Worm (Caenorhabditis elegans) whole organism, young adult: Measurements from ENCODE around the gene T15B7.8.

Experiments
- B0019.2 ChIP-seq: fragments of 200-800 bp; sonication (Bioruptor generic); conservative IDR thresholded peaks from 2 replicates; pipeline ENCODE4 v1.3.6; 2022; ENCODE audit warnings: missing genetic modification reagents, missing genetic modification characterization, missing compliant biosample characterization
- F33H1.4 ChIP-seq: fragments of 200-800 bp; sonication (Bioruptor generic); IDR thresholded peaks from 2 replicates; pipeline ENCODE4 v1.3.6; 2022; ENCODE audit warnings: missing genetic modification reagents, missing genetic modification characterization, missing compliant biosample characterization
- F52B5.7 ChIP-seq: sonication (generic microtip); optimal IDR thresholded peaks from 2 replicates; lab custom pipeline; 2016; ENCODE audit warnings: mild to moderate bottlenecking, missing genetic modification characterization, missing compliant biosample characterization
- F57A8.1 ChIP-seq: fragments of 200-800 bp; sonication (Bioruptor generic); optimal IDR thresholded peaks from 2 replicates; lab custom pipeline; 2018; ENCODE audit warnings: mild to moderate bottlenecking, missing genetic modification characterization, moderate library complexity, missing compliant biosample characterization
- Y56A3A.18 ChIP-seq: fragments of 200-800 bp; sonication (Bioruptor generic); IDR thresholded peaks from 2 replicates; pipeline ENCODE4 v1.3.6; 2022; ENCODE audit warnings: missing genetic modification reagents, missing genetic modification characterization, missing compliant biosample characterization
- atf-7 ChIP-seq: sonication (generic microtip); optimal IDR thresholded peaks from 2 replicates; lab custom pipeline; 2017; ENCODE audit warnings: mild to moderate bottlenecking, missing genetic modification characterization, missing compliant biosample characterization
- ceh-27 ChIP-seq: fragments of 200-800 bp; sonication (Bioruptor generic); optimal IDR thresholded peaks from 2 replicates; lab custom pipeline; 2018; ENCODE audit warnings: mild to moderate bottlenecking, missing genetic modification characterization, moderate library complexity, missing compliant biosample characterization
- gei-17 ChIP-seq: fragments of 200-800 bp; sonication (Bioruptor generic); optimal IDR thresholded peaks from 2 replicates; lab custom pipeline; 2018; ENCODE audit warnings: mild to moderate bottlenecking, missing genetic modification characterization, missing compliant biosample characterization
- mes-4 ChIP-seq: sonication (generic microtip); optimal IDR thresholded peaks from 2 replicates; lab custom pipeline; 2016; ENCODE audit warnings: missing genotype, missing genetic modification characterization, missing compliant biosample characterization
- nfya-2 ChIP-seq: fragments of 200-800 bp; sonication (Bioruptor generic); IDR thresholded peaks from 2 replicates; pipeline ENCODE4 v1.3.6; 2022; ENCODE audit warnings: missing genetic modification reagents, missing genetic modification characterization, missing compliant biosample characterization
- pha-4 ChIP-seq: fragments of 150-350 bp; sonication (generic microtip); optimal IDR thresholded peaks from 2 replicates; lab custom pipeline; 2014; ENCODE audit warnings: missing biosample characterization, missing genetic modification reagents, missing genetic modification characterization
- tbx-9 ChIP-seq: sonication (generic microtip); optimal IDR thresholded peaks from 2 replicates; lab custom pipeline; 2016; ENCODE audit warnings: borderline replicate concordance, missing genetic modification characterization, inconsistent platforms, missing compliant biosample characterization

- TF ChIP-seq gei-17 (GFP tag; lab: Kevin White, UChicago) (no peak), F57A8.1 (GFP tag; lab: Kevin White, UChicago) (no peak), tbx-9 (tag; lab: Kevin White, UChicago) (no peak), F52B5.7 (tag; lab: Kevin White, UChicago) (no peak), nfya-2 (GFP tag; lab: Robert Waterston, UW) (no peak), pha-4 (tag; lab: Kevin White, UChicago) (no peak), B0019.2 (GFP tag; lab: Robert Waterston, UW) (no peak), Y56A3A.18 (GFP tag; lab: Robert Waterston, UW) (no peak), F33H1.4 (GFP tag; lab: Robert Waterston, UW) (no peak), ceh-27 (GFP tag; lab: Kevin White, UChicago) (no peak), atf-7 (tag; lab: Kevin White, UChicago) (no peak), mes-4 (tag; lab: Kevin White, UChicago) (no peak)
These were observed 7.7 kb upstream of the T15B7.8 start for ce11 chrV:6813862-6814261.
